Fruit fly (Drosophila melanogaster): Measurements from ENCODE around the gene AhcyL2.
A peak's percentile ranks its signal among the peaks of the same experiment; 100 is the strongest.

Gene AhcyL2

dm6 chr3R:16982108-16982707, at the start of gene AhcyL2:
TSS of gene AhcyL2 (minus strand) at chr3R:16982158.
- TF ChIP-seq ovo (GFP tag; optimal IDR thresholded peaks at IDR 0.05), result no peak
- peak; percentile 23 for TF ChIP-seq CG33017 (tag; optimal IDR thresholded peaks at IDR 0.05)
- peak; percentile 74 for TF ChIP-seq cic (GFP tag; optimal IDR thresholded peaks at IDR 0.05)
- TF ChIP-seq pad (GFP tag; optimal IDR thresholded peaks at IDR 0.05), result no peak
- TF ChIP-seq Crg-1 (GFP tag; optimal IDR thresholded peaks at IDR 0.05), result no peak
- peak; percentile 78 for TF ChIP-seq kay (GFP tag; ENCODE audit: borderline replicate concordance)
- peak; percentile 12 for TF ChIP-seq CG12768 (GFP tag; optimal IDR thresholded peaks at IDR 0.05)
- no peak for TF ChIP-seq CG7045 (GFP tag; optimal IDR thresholded peaks at IDR 0.05)

DNA sequence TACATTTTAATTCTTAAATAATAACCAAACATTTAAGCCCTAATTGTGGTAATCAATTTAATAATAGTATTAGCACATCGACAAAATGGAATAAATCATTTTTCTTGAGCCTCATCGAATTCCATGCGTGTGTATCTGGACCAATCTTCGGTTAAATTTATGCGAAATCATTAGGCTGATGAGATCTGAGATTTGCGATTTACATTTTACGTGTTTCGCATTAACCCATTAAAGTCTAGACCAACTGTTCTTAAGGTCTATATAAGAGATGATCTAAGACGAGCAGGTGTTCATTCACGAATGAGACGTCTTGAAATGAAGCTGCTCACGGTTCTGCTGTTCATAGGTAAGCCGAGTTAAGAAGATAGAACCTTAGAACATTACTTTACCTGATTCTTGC, 49.5 kb upstream of the AhcyL2 start, which contains the start of gene CG31268:
CG31268 (plus strand) TSS at position 301 of the 400 bp plus-strand sequence.
- TF ChIP-seq CG7045 (GFP tag; optimal IDR thresholded peaks at IDR 0.05), result no peak
- TF ChIP-seq CG1620 (GFP tag; optimal IDR thresholded peaks at IDR 0.05), result no peak
- TF ChIP-seq cnc (optimal IDR thresholded peaks at IDR 0.05), result no peak
- TF ChIP-seq Crg-1 (GFP tag; optimal IDR thresholded peaks at IDR 0.05), result no peak
- no peak for TF ChIP-seq CG5204 (GFP tag; optimal IDR thresholded peaks at IDR 0.05)
- TF ChIP-seq Mnt (GFP tag; optimal IDR thresholded peaks at IDR 0.05), result no peak

- no peak for TF ChIP-seq Mnt (GFP tag; optimal IDR thresholded peaks at IDR 0.05)
- TF ChIP-seq Hr96 (GFP tag; optimal IDR thresholded peaks at IDR 0.05), result no peak
- no peak for TF ChIP-seq CG1620 (GFP tag; optimal IDR thresholded peaks at IDR 0.05)
- TF ChIP-seq CG11617 (GFP tag; optimal IDR thresholded peaks at IDR 0.05), result no peak
- TF ChIP-seq Crg-1 (GFP tag; optimal IDR thresholded peaks at IDR 0.05), result no peak
- no peak for TF ChIP-seq kay (GFP tag; ENCODE audit: borderline replicate concordance)
- TF ChIP-seq CG12768 (GFP tag; optimal IDR thresholded peaks at IDR 0.05), result no peak
- TF ChIP-seq cnc (optimal IDR thresholded peaks at IDR 0.05), result no peak
- TF ChIP-seq CG7101 (tag; optimal IDR thresholded peaks at IDR 0.05), result no peak
- no peak for TF ChIP-seq CG33017 (tag; optimal IDR thresholded peaks at IDR 0.05)
These were observed 47.8 kb upstream of the AhcyL2 start for dm6 chr3R:17029796-17030195.

- TF ChIP-seq CG7101 (tag; optimal IDR thresholded peaks at IDR 0.05), result no peak
- TF ChIP-seq CG5204 (GFP tag; optimal IDR thresholded peaks at IDR 0.05), result no peak
- TF ChIP-seq toe (GFP tag; optimal IDR thresholded peaks at IDR 0.05), result no peak
- no peak for TF ChIP-seq Mnt (GFP tag; optimal IDR thresholded peaks at IDR 0.05)
- TF ChIP-seq Clk (GFP tag; optimal IDR thresholded peaks at IDR 0.05), result no peak
- no peak for TF ChIP-seq CG11617 (GFP tag; optimal IDR thresholded peaks at IDR 0.05)
- no peak for TF ChIP-seq CG14711 (tag; optimal IDR thresholded peaks at IDR 0.05)
- no peak for TF ChIP-seq CG33017 (tag; optimal IDR thresholded peaks at IDR 0.05)
- TF ChIP-seq tj (GFP tag; optimal IDR thresholded peaks at IDR 0.05), result no peak
- no peak for TF ChIP-seq pad (GFP tag; optimal IDR thresholded peaks at IDR 0.05)
- TF ChIP-seq bab1 (GFP tag; optimal IDR thresholded peaks at IDR 0.05), result no peak
- no peak for TF ChIP-seq Hr96 (GFP tag; optimal IDR thresholded peaks at IDR 0.05)
- no peak for TF ChIP-seq ovo (GFP tag; optimal IDR thresholded peaks at IDR 0.05)
- no peak for TF ChIP-seq Crg-1 (GFP tag; optimal IDR thresholded peaks at IDR 0.05)
These were observed 46.4 kb upstream of the AhcyL2 start, which contains the start of gene CG5225 for dm6 chr3R:17028393-17028792. TSS of gene CG5225 (plus strand) at chr3R:17028693.

DNA sequence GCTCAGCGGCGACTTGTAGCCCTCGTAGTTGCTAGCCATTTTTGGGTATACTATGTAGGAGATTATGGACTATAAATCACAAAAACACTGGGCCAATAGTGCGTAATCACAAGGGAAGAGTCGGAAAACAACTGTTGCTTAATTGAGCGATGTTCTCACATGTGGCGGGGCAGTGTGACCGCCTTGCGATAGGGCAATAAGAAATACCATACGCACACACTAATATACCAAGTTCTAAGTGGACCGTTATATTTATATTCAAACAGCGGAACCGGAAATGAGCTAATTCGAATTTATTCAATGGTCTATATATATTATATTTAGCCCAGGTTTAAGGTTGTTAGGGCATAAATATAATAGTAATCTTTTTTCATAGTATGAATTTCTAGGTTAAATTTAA, 39.0 kb upstream of the AhcyL2 start, which contains the start of gene Adsl:
Adsl (minus strand) TSS at position 165 of the 400 bp plus-strand sequence.
- TF ChIP-seq CG5204 (GFP tag; optimal IDR thresholded peaks at IDR 0.05) (no peak), CG7101 (tag; optimal IDR thresholded peaks at IDR 0.05) (peak; percentile 59), Mnt (GFP tag; optimal IDR thresholded peaks at IDR 0.05) (peak; percentile 84), CG14711 (tag; optimal IDR thresholded peaks at IDR 0.05) (peak; percentile 23), CG11617 (GFP tag; optimal IDR thresholded peaks at IDR 0.05) (peak; percentile 65), toe (GFP tag; optimal IDR thresholded peaks at IDR 0.05) (no peak), CG33017 (tag; optimal IDR thresholded peaks at IDR 0.05) (peak; percentile 56), cic (GFP tag; optimal IDR thresholded peaks at IDR 0.05) (no peak), CG12768 (GFP tag; optimal IDR thresholded peaks at IDR 0.05) (no peak), pad (GFP tag; optimal IDR thresholded peaks at IDR 0.05) (peak; percentile 46), cnc (optimal IDR thresholded peaks at IDR 0.05) (no peak), Clk (GFP tag; optimal IDR thresholded peaks at IDR 0.05) (no peak), bab1 (GFP tag; optimal IDR thresholded peaks at IDR 0.05) (peak; percentile 85), kay (GFP tag; ENCODE audit: borderline replicate concordance) (peak; percentile 82), ovo (GFP tag; optimal IDR thresholded peaks at IDR 0.05) (peak; percentile 51), Hr96 (GFP tag; optimal IDR thresholded peaks at IDR 0.05) (peak; percentile 18), Crg-1 (GFP tag; optimal IDR thresholded peaks at IDR 0.05) (no peak), tj (GFP tag; optimal IDR thresholded peaks at IDR 0.05) (peak; percentile 28), CG1620 (GFP tag; optimal IDR thresholded peaks at IDR 0.05) (peak; percentile 18), CG7045 (GFP tag; optimal IDR thresholded peaks at IDR 0.05) (peak; percentile 24)

DNA sequence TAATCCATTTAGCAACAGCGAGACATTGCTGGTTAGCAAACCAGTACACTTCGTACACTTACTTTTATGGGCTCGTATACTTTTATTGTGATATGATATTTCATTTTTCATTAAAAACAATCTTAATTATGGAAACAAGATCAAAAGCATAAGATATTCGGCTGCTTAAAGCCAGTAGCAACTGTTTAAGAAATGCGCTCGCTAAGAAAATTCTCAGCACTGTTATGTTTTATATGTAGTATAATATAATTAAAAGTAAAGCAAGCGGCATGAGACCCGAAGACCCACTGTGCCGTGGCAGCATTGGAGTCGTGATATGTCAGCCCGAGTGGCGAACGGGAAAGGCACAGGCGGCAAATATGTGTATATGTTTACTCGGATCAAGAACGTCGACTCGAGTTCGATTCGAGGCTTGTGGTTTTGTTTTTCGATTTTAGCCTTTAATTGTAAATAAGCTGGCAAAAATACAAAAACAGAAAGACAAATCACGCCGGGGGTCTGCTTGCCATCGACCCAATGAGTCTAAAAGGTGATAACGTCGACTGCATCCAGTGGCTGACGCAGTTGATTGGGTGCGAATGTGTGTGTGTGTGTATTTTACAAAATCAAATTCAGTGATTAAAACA, 37.1 kb upstream of the AhcyL2 start:
- TF ChIP-seq cnc (optimal IDR thresholded peaks at IDR 0.05) (no peak), pad (GFP tag; optimal IDR thresholded peaks at IDR 0.05) (no peak), CG11617 (GFP tag; optimal IDR thresholded peaks at IDR 0.05) (no peak), CG5204 (GFP tag; optimal IDR thresholded peaks at IDR 0.05) (peak; percentile 7), kay (GFP tag; ENCODE audit: borderline replicate concordance) (peak; percentile 36), Crg-1 (GFP tag; optimal IDR thresholded peaks at IDR 0.05) (no peak)

Data from whole organism, adult.